Worm (Caenorhabditis elegans): ENCODE measurements around the gene F19B10.3.

ce11 chrII:3634765-3635164, 29.8 kb upstream of the F19B10.3 start:
- TF ChIP-seq ref-1 (GFP tag; conservative IDR thresholded peaks at IDR 0.05) = no peak
- TF ChIP-seq klf-2 (GFP tag; conservative IDR thresholded peaks at IDR 0.05) = no peak
- no peak for TF ChIP-seq flt-1 (GFP tag; IDR thresholded peaks at IDR 0.05)
- TF ChIP-seq ztf-29 (GFP tag; IDR thresholded peaks at IDR 0.05) = no peak
- no peak for TF ChIP-seq med-1 (GFP tag; optimal IDR thresholded peaks at IDR 0.05; ENCODE audit: insufficient read depth)
